Fruit fly (Drosophila melanogaster): ENCODE results near the gene CG12480.

- TF ChIP-seq Myc (optimal IDR thresholded peaks at IDR 0.05): no peak
- TF ChIP-seq OdsH (GFP tag; optimal IDR thresholded peaks at IDR 0.05): no peak
- TF ChIP-seq Dfd (GFP tag; optimal IDR thresholded peaks at IDR 0.05): no peak
- no peak for TF ChIP-seq h (GFP tag; optimal IDR thresholded peaks at IDR 0.05)
- no peak for TF ChIP-seq sage (GFP tag; optimal IDR thresholded peaks at IDR 0.05)
- no peak for TF ChIP-seq brk (GFP tag; optimal IDR thresholded peaks at IDR 0.05)
- peak; percentile 47 for TF ChIP-seq HLH106 (tag; optimal IDR thresholded peaks at IDR 0.05)
- TF ChIP-seq CG32264 (GFP tag; optimal IDR thresholded peaks at IDR 0.05): no peak
- no peak for TF ChIP-seq Rel (GFP tag; optimal IDR thresholded peaks at IDR 0.05)
- TF ChIP-seq Rel (tag; optimal IDR thresholded peaks at IDR 0.05): no peak
- no peak for TF ChIP-seq fru (GFP tag; optimal IDR thresholded peaks at IDR 0.05)
- no peak for TF ChIP-seq GATAd (GFP tag; optimal IDR thresholded peaks at IDR 0.05)
- TF ChIP-seq CG9705 (GFP tag; optimal IDR thresholded peaks at IDR 0.05): no peak
Measured at dm6 chrX:14122662-14123372, 46.6 kb upstream of the CG12480 start.
